Fruit fly (Drosophila melanogaster): ENCODE results near the gene CG6142.

- TF ChIP-seq CG32264 (GFP tag; optimal IDR thresholded peaks at IDR 0.05), result no peak
- TF ChIP-seq psq (GFP tag; optimal IDR thresholded peaks at IDR 0.05), result no peak
- TF ChIP-seq ey (GFP tag; optimal IDR thresholded peaks at IDR 0.05), result no peak
- no peak for TF ChIP-seq dmrt93B (GFP tag; optimal IDR thresholded peaks at IDR 0.05)
- no peak for TF ChIP-seq woc (GFP tag; optimal IDR thresholded peaks at IDR 0.05)
- TF ChIP-seq Sp1 (GFP tag; optimal IDR thresholded peaks at IDR 0.05), result no peak
- TF ChIP-seq br (GFP tag; optimal IDR thresholded peaks at IDR 0.05), result no peak
- TF ChIP-seq usp (GFP tag; optimal IDR thresholded peaks at IDR 0.05), result no peak
- TF ChIP-seq lola (GFP tag; optimal IDR thresholded peaks at IDR 0.05), result no peak
- TF ChIP-seq Jra (GFP tag; optimal IDR thresholded peaks at IDR 0.05), result no peak
- no peak for TF ChIP-seq rgr (GFP tag; optimal IDR thresholded peaks at IDR 0.05)
- TF ChIP-seq Myc (optimal IDR thresholded peaks at IDR 0.05), result no peak
Measured at dm6 chr3R:26170644-26171043, 37.7 kb downstream of the CG6142 start, which contains the start of gene CG31323.

All from whole organism, wandering third instar larva.